Fruit fly (Drosophila melanogaster): ENCODE data around the gene CG45690.

The CG45690 gene

dm6 chr2L:10688764-10689163, 30.7 kb downstream of the CG45690 start:
- TF ChIP-seq Hr78 (GFP tag; optimal IDR thresholded peaks at IDR 0.05) (no peak), dl (GFP tag; optimal IDR thresholded peaks at IDR 0.05; ENCODE audit: insufficient read depth in 1 of 2, partially characterized antibody in 2 of 2) (no peak), pan (optimal IDR thresholded peaks at IDR 0.05) (no peak), Dfd (GFP tag; optimal IDR thresholded peaks at IDR 0.05) (no peak), dmrt93B (GFP tag; optimal IDR thresholded peaks at IDR 0.05) (no peak), foxo (GFP tag; optimal IDR thresholded peaks at IDR 0.05) (no peak), CG32264 (GFP tag; optimal IDR thresholded peaks at IDR 0.05) (no peak), brk (GFP tag; optimal IDR thresholded peaks at IDR 0.05) (no peak), CrebA (GFP tag; optimal IDR thresholded peaks at IDR 0.05; ENCODE audit: borderline replicate concordance) (no peak), sage (GFP tag; optimal IDR thresholded peaks at IDR 0.05) (no peak), ey (GFP tag; optimal IDR thresholded peaks at IDR 0.05) (no peak)

- TF ChIP-seq ey (GFP tag; optimal IDR thresholded peaks at IDR 0.05) = no peak
- no peak for TF ChIP-seq Rel (GFP tag; optimal IDR thresholded peaks at IDR 0.05)
- TF ChIP-seq Rel (tag; optimal IDR thresholded peaks at IDR 0.05) = peak; percentile 84
- TF ChIP-seq Dfd (GFP tag; optimal IDR thresholded peaks at IDR 0.05) = no peak
- no peak for TF ChIP-seq br (GFP tag; optimal IDR thresholded peaks at IDR 0.05)
- TF ChIP-seq Hr78 (GFP tag; optimal IDR thresholded peaks at IDR 0.05) = no peak
- TF ChIP-seq CrebA (GFP tag; optimal IDR thresholded peaks at IDR 0.05; ENCODE audit: borderline replicate concordance) = no peak
- TF ChIP-seq fru (GFP tag; optimal IDR thresholded peaks at IDR 0.05) = no peak
Observed at dm6 chr2L:10689221-10690034, 31.3 kb downstream of the CG45690 start, which contains the start of gene CG7294. TSS of gene CG7294 (minus strand) at chr2L:10689271.

dm6 chr2L:10693018-10693417, 34.9 kb downstream of the CG45690 start:
- TF ChIP-seq Dfd (GFP tag; optimal IDR thresholded peaks at IDR 0.05) (peak; percentile 56), Rel (GFP tag; optimal IDR thresholded peaks at IDR 0.05) (no peak), Rel (tag; optimal IDR thresholded peaks at IDR 0.05) (no peak), brk (GFP tag; optimal IDR thresholded peaks at IDR 0.05) (no peak), pan (optimal IDR thresholded peaks at IDR 0.05) (no peak)

- no peak for TF ChIP-seq Dfd (GFP tag; optimal IDR thresholded peaks at IDR 0.05)
- TF ChIP-seq Myc (optimal IDR thresholded peaks at IDR 0.05) = no peak
- no peak for TF ChIP-seq ey (GFP tag; optimal IDR thresholded peaks at IDR 0.05)
- TF ChIP-seq CG32264 (GFP tag; optimal IDR thresholded peaks at IDR 0.05) = no peak
- no peak for TF ChIP-seq rgr (GFP tag; optimal IDR thresholded peaks at IDR 0.05)
- no peak for TF ChIP-seq Mio (GFP tag; optimal IDR thresholded peaks at IDR 0.05)
- TF ChIP-seq Sp1 (GFP tag; optimal IDR thresholded peaks at IDR 0.05) = no peak
- TF ChIP-seq CG9705 (GFP tag; optimal IDR thresholded peaks at IDR 0.05) = no peak
- no peak for TF ChIP-seq Vsx2 (GFP tag; optimal IDR thresholded peaks at IDR 0.05; ENCODE audit: partially characterized antibody)
- TF ChIP-seq fru (GFP tag; optimal IDR thresholded peaks at IDR 0.05) = no peak
- TF ChIP-seq h (GFP tag; optimal IDR thresholded peaks at IDR 0.05) = no peak
- TF ChIP-seq jim (GFP tag; optimal IDR thresholded peaks at IDR 0.05) = no peak
- TF ChIP-seq dmrt93B (GFP tag; optimal IDR thresholded peaks at IDR 0.05) = no peak
- TF ChIP-seq Dif (GFP tag; optimal IDR thresholded peaks at IDR 0.05; ENCODE audit: partially characterized antibody) = no peak
- TF ChIP-seq foxo (GFP tag; optimal IDR thresholded peaks at IDR 0.05) = no peak
- no peak for TF ChIP-seq usp (GFP tag; optimal IDR thresholded peaks at IDR 0.05)
- TF ChIP-seq N (GFP tag; optimal IDR thresholded peaks at IDR 0.05) = no peak
- no peak for TF ChIP-seq Jra (GFP tag; optimal IDR thresholded peaks at IDR 0.05)
- TF ChIP-seq Hr83 (GFP tag; optimal IDR thresholded peaks at IDR 0.05; ENCODE audit: poor library complexity, severe bottlenecking) = no peak
- no peak for TF ChIP-seq br (GFP tag; optimal IDR thresholded peaks at IDR 0.05)
Observed at dm6 chr2L:10694053-10694618, 36.1 kb downstream of the CG45690 start, which contains the start of gene CG17108. TSS of gene CG17108 (minus strand) at chr2L:10694103.

- no peak for TF ChIP-seq jim (GFP tag; optimal IDR thresholded peaks at IDR 0.05)
- TF ChIP-seq rgr (GFP tag; optimal IDR thresholded peaks at IDR 0.05) = no peak
- no peak for TF ChIP-seq CG32264 (GFP tag; optimal IDR thresholded peaks at IDR 0.05)
- TF ChIP-seq Dfd (GFP tag; optimal IDR thresholded peaks at IDR 0.05) = no peak
- TF ChIP-seq h (GFP tag; optimal IDR thresholded peaks at IDR 0.05) = peak; percentile 13
- no peak for TF ChIP-seq lola (GFP tag; optimal IDR thresholded peaks at IDR 0.05)
- TF ChIP-seq Hr83 (GFP tag; optimal IDR thresholded peaks at IDR 0.05; ENCODE audit: poor library complexity, severe bottlenecking) = no peak
- peak; percentile 8 for TF ChIP-seq sv (GFP tag; optimal IDR thresholded peaks at IDR 0.05)
Observed at dm6 chr2L:10697992-10698391, 39.9 kb downstream of the CG45690 start, which contains the start of gene CG7300. TSS of gene CG7300 (minus strand) at chr2L:10698043.
